Fruit fly (Drosophila melanogaster) whole organism, embryonic: ENCODE results near the gene Mlp84B.

Source experiments
- CG10267 ChIP-seq: fragments of 200-800 bp; sonication (Bioruptor generic); optimal IDR thresholded peaks from 2 replicates; lab custom pipeline; 2018; ENCODE audit warnings: missing biosample characterization, mild to moderate bottlenecking, missing genetic modification characterization, moderate library complexity
- CG11560 ChIP-seq: fragments of 200-800 bp; sonication (Bioruptor generic); IDR thresholded peaks from 3 replicates; pipeline ENCODE4 v1.3.6; 2022; ENCODE audit warnings: missing biosample characterization, missing genetic modification characterization
- CG11695 ChIP-seq: fragments of 200-800 bp; sonication (Bioruptor generic); IDR thresholded peaks from 3 replicates; pipeline ENCODE4 v1.3.6; 2022; ENCODE audit warnings: missing biosample characterization, missing genetic modification characterization
- CG12299 ChIP-seq: fragments of 200-800 bp; sonication (Bioruptor generic); optimal IDR thresholded peaks from 2 replicates; lab custom pipeline; 2018; ENCODE audit warnings: missing biosample characterization, mild to moderate bottlenecking, missing genetic modification characterization
- CG12769 ChIP-seq: fragments of 200-800 bp; sonication (Bioruptor generic); optimal IDR thresholded peaks from 2 replicates; lab custom pipeline; 2019; ENCODE audit warnings: missing biosample characterization, mild to moderate bottlenecking, missing genetic modification characterization, moderate library complexity
- CG13123 ChIP-seq: fragments of 200-800 bp; sonication (Bioruptor generic); optimal IDR thresholded peaks from 2 replicates; lab custom pipeline; 2016; ENCODE audit warnings: missing biosample characterization, missing genetic modification characterization
- CG14860 ChIP-seq: fragments of 200-800 bp; sonication (Bioruptor generic); IDR thresholded peaks from 3 replicates; pipeline ENCODE4 v1.3.6; 2022; ENCODE audit warnings: missing biosample characterization, missing genetic modification characterization; ENCODE audit not compliant: partially characterized antibody
- CG15073 ChIP-seq: fragments of 200-800 bp; sonication (Bioruptor generic); optimal IDR thresholded peaks from 2 replicates; lab custom pipeline; 2016; ENCODE audit warnings: missing biosample characterization, missing genetic modification characterization
- CG15479 ChIP-seq: fragments of 200-800 bp; sonication (Bioruptor generic); optimal IDR thresholded peaks from 3 replicates; lab custom pipeline; 2019; ENCODE audit warnings: missing biosample characterization, mild to moderate bottlenecking, missing genetic modification characterization, moderate library complexity
- CG15696 ChIP-seq: fragments of 200-800 bp; sonication (Bioruptor generic); optimal IDR thresholded peaks from 2 replicates; lab custom pipeline; 2019; ENCODE audit warnings: missing biosample characterization, mild to moderate bottlenecking, missing genetic modification characterization, moderate library complexity
- CG1647 ChIP-seq: fragments of 200-800 bp; sonication (Bioruptor generic); optimal IDR thresholded peaks from 3 replicates; lab custom pipeline; 2016; ENCODE audit warnings: missing biosample characterization, missing genetic modification characterization
- CG18476 ChIP-seq: fragments of 200-800 bp; sonication (Bioruptor generic); optimal IDR thresholded peaks from 2 replicates; lab custom pipeline; 2016; ENCODE audit warnings: missing biosample characterization, mild to moderate bottlenecking, missing genetic modification characterization
- CG2129 ChIP-seq: fragments of 200-800 bp; sonication (Bioruptor generic); IDR thresholded peaks from 2 replicates; pipeline ENCODE4 v1.3.6; 2022; ENCODE audit warnings: missing biosample characterization, missing genetic modification characterization; ENCODE audit not compliant: partially characterized antibody
- CG2199 ChIP-seq: fragments of 200-800 bp; sonication (Bioruptor generic); IDR thresholded peaks from 3 replicates; pipeline ENCODE4 v1.3.6; 2022; ENCODE audit warnings: missing biosample characterization, missing genetic modification characterization
- CG31441 ChIP-seq: fragments of 200-800 bp; sonication (Bioruptor generic); IDR thresholded peaks from 2 replicates; pipeline ENCODE4 v1.3.6; 2022; ENCODE audit warnings: missing biosample characterization, missing genetic modification characterization
- CG4360 ChIP-seq: fragments of 200-800 bp; sonication (Bioruptor generic); IDR thresholded peaks from 2 replicates; pipeline ENCODE4 v1.3.6; 2022; ENCODE audit warnings: missing biosample characterization, missing genetic modification characterization
- CG4404 ChIP-seq: fragments of 200-800 bp; sonication (Bioruptor generic); IDR thresholded peaks from 2 replicates; pipeline ENCODE4 v1.3.6; 2022; ENCODE audit warnings: missing biosample characterization, missing genetic modification characterization
- CG6654 ChIP-seq: fragments of 200-800 bp; sonication (Bioruptor generic); optimal IDR thresholded peaks from 2 replicates; lab custom pipeline; 2017; ENCODE audit warnings: missing biosample characterization, mild to moderate bottlenecking, missing genetic modification characterization
- CG7556 ChIP-seq: fragments of 200-800 bp; sonication (Bioruptor generic); optimal IDR thresholded peaks from 2 replicates; lab custom pipeline; 2017; ENCODE audit warnings: missing biosample characterization, mild to moderate bottlenecking, missing genetic modification characterization
- CG7839 ChIP-seq: fragments of 200-800 bp; sonication (Bioruptor generic); optimal IDR thresholded peaks from 3 replicates; lab custom pipeline; 2018; ENCODE audit warnings: missing biosample characterization, mild to moderate bottlenecking, missing genetic modification characterization, moderate library complexity
- CG8359 ChIP-seq: fragments of 200-800 bp; sonication (Bioruptor generic); optimal IDR thresholded peaks from 2 replicates; lab custom pipeline; 2017; ENCODE audit warnings: missing biosample characterization, mild to moderate bottlenecking, missing genetic modification characterization, borderline replicate concordance
- CrebB ChIP-seq: fragments of 200-800 bp; sonication (Bioruptor generic); optimal IDR thresholded peaks from 3 replicates; lab custom pipeline; 2018; ENCODE audit warnings: missing biosample characterization, mild to moderate bottlenecking, missing genetic modification characterization
- D19B ChIP-seq: fragments of 200-800 bp; sonication (Bioruptor generic); optimal IDR thresholded peaks from 2 replicates; lab custom pipeline; 2017; ENCODE audit warnings: missing biosample characterization, mild to moderate bottlenecking, missing genetic modification characterization
- Dfd ChIP-seq, 2 experiments: fragments of >200 bp; optimal IDR thresholded peaks; 2 replicates each; lab custom pipeline; 2017; ENCODE audit warnings: missing biosample characterization in 2 of 2, missing genetic modification characterization in 2 of 2
- Hr51 ChIP-seq, 2 experiments: fragments of 200-800 bp; sonication (Bioruptor generic); optimal IDR thresholded peaks; 2 replicates in 1 of 2; 3 replicates in 1 of 2; lab custom pipeline; 2016 to 2018; ENCODE audit warnings: missing biosample characterization in 2 of 2, missing genetic modification characterization in 2 of 2, mild to moderate bottlenecking in 1 of 2, moderate library complexity in 1 of 2
- Lhr ChIP-seq: fragments of 200-800 bp; sonication (Bioruptor generic); optimal IDR thresholded peaks from 3 replicates; lab custom pipeline; 2017; ENCODE audit warnings: mild to moderate bottlenecking, missing biosample characterization, missing genetic modification reagents, missing genetic modification characterization
- NC2β ChIP-seq: fragments of 200-800 bp; sonication (Bioruptor generic); optimal IDR thresholded peaks from 2 replicates; lab custom pipeline; 2016; ENCODE audit warnings: missing biosample characterization, missing genetic modification characterization
- NK7.1 ChIP-seq: fragments of 200-800 bp; sonication (Bioruptor generic); optimal IDR thresholded peaks from 3 replicates; lab custom pipeline; 2016; ENCODE audit warnings: missing biosample characterization, missing genetic modification characterization
- NfI ChIP-seq: fragments of 200-800 bp; sonication (Bioruptor generic); optimal IDR thresholded peaks from 3 replicates; lab custom pipeline; 2018; ENCODE audit warnings: missing biosample characterization, mild to moderate bottlenecking, missing genetic modification characterization, moderate library complexity
- Poxn ChIP-seq: fragments of 200-800 bp; sonication (Bioruptor generic); IDR thresholded peaks from 2 replicates; pipeline ENCODE4 v1.3.6; 2022; ENCODE audit warnings: missing biosample characterization, missing genetic modification characterization
- Spps ChIP-seq: fragments of 200-800 bp; sonication (Bioruptor generic); optimal IDR thresholded peaks from 2 replicates; lab custom pipeline; 2018; ENCODE audit warnings: missing biosample characterization, mild to moderate bottlenecking, missing genetic modification characterization
- Ssrp ChIP-seq: fragments of 200-800 bp; sonication (Bioruptor generic); optimal IDR thresholded peaks from 2 replicates; lab custom pipeline; 2018; ENCODE audit warnings: missing biosample characterization, mild to moderate bottlenecking, missing genetic modification characterization, moderate library complexity
- abd-A ChIP-seq: fragments of 200-800 bp; sonication (Bioruptor generic); optimal IDR thresholded peaks from 3 replicates; lab custom pipeline; 2019; ENCODE audit warnings: missing biosample characterization, mild to moderate bottlenecking, missing genetic modification characterization, moderate library complexity
- amos ChIP-seq: fragments of 200-800 bp; sonication (Bioruptor generic); IDR thresholded peaks from 2 replicates; pipeline ENCODE4 v1.3.6; 2022; ENCODE audit warnings: missing biosample characterization, missing genetic modification characterization; ENCODE audit not compliant: partially characterized antibody
- aop ChIP-seq: fragments of 200-800 bp; sonication (Bioruptor generic); IDR thresholded peaks from 2 replicates; pipeline ENCODE4 v1.3.6; 2022; ENCODE audit warnings: missing biosample characterization, missing genetic modification characterization
- btn ChIP-seq: fragments of 200-800 bp; sonication (Bioruptor generic); optimal IDR thresholded peaks from 2 replicates; lab custom pipeline; 2016; ENCODE audit warnings: missing biosample characterization, missing genetic modification characterization
- dan ChIP-seq: fragments of 200-800 bp; sonication (Bioruptor generic); IDR thresholded peaks from 2 replicates; pipeline ENCODE4 v1.3.6; 2022; ENCODE audit warnings: missing biosample characterization, missing genetic modification characterization
- gce ChIP-seq: fragments of 200-800 bp; sonication (Bioruptor generic); IDR thresholded peaks from 3 replicates; pipeline ENCODE4 v1.3.6; 2022; ENCODE audit warnings: missing biosample characterization, missing genetic modification characterization
- gcm ChIP-seq: fragments of 200-800 bp; sonication (Bioruptor generic); optimal IDR thresholded peaks from 2 replicates; lab custom pipeline; 2019; ENCODE audit warnings: missing biosample characterization, mild to moderate bottlenecking, missing genetic modification characterization, moderate library complexity
- hbn ChIP-seq: fragments of 200-800 bp; sonication (Bioruptor generic); IDR thresholded peaks from 2 replicates; pipeline ENCODE4 v1.3.6; 2022; ENCODE audit warnings: missing biosample characterization, missing genetic modification characterization; ENCODE audit not compliant: partially characterized antibody
- jing ChIP-seq: fragments of 200-800 bp; sonication (Bioruptor generic); optimal IDR thresholded peaks from 2 replicates; lab custom pipeline; 2018; ENCODE audit warnings: missing biosample characterization, mild to moderate bottlenecking, missing genetic modification characterization
- lola ChIP-seq, 3 experiments: fragments of >200 bp in 2 of 3; fragments of 200-800 bp in 1 of 3; sonication (Bioruptor generic) in 1 of 3; optimal IDR thresholded peaks; 2 replicates each; lab custom pipeline; 2017 to 2019; ENCODE audit warnings: missing biosample characterization in 3 of 3, missing genetic modification characterization in 3 of 3, mild to moderate bottlenecking in 1 of 3, moderate library complexity in 1 of 3
- peb ChIP-seq: fragments of 200-800 bp; sonication (Bioruptor generic); IDR thresholded peaks from 2 replicates; pipeline ENCODE4 v1.3.6; 2022; ENCODE audit warnings: missing biosample characterization, missing genetic modification characterization
- prd ChIP-seq, 3 experiments: fragments of >200 bp in 2 of 3; fragments of 200-800 bp in 1 of 3; sonication (Bioruptor generic) in 1 of 3; optimal IDR thresholded peaks in 2 of 3; IDR thresholded peaks in 1 of 3; 2 replicates in 2 of 3; 3 replicates in 1 of 3; pipeline versions ENCODE4 v1.3.6 to Lab custom; 2017 to 2022; ENCODE audit warnings: missing biosample characterization in 1 of 3, missing genetic modification characterization in 1 of 3
- run ChIP-seq: fragments of 200-800 bp; sonication (Bioruptor generic); optimal IDR thresholded peaks from 3 replicates; lab custom pipeline; 2018; ENCODE audit warnings: missing biosample characterization, mild to moderate bottlenecking, missing genetic modification characterization
- shn ChIP-seq: fragments of 200-800 bp; sonication (Bioruptor generic); optimal IDR thresholded peaks from 3 replicates; lab custom pipeline; 2016; ENCODE audit warnings: missing biosample characterization, missing genetic modification characterization
- slbo ChIP-seq: fragments of 200-800 bp; sonication (Bioruptor generic); IDR thresholded peaks from 2 replicates; pipeline ENCODE4 v1.3.6; 2022; ENCODE audit warnings: missing biosample characterization, missing genetic modification characterization
- slou ChIP-seq: fragments of 200-800 bp; sonication (Bioruptor generic); optimal IDR thresholded peaks from 3 replicates; lab custom pipeline; 2016; ENCODE audit warnings: missing biosample characterization, missing genetic modification characterization
- tna ChIP-seq: fragments of 200-800 bp; sonication (Bioruptor generic); IDR thresholded peaks from 2 replicates; pipeline ENCODE4 v1.3.6; 2022; ENCODE audit warnings: missing biosample characterization, missing genetic modification characterization; ENCODE audit not compliant: partially characterized antibody

The Mlp84B gene

DNA sequence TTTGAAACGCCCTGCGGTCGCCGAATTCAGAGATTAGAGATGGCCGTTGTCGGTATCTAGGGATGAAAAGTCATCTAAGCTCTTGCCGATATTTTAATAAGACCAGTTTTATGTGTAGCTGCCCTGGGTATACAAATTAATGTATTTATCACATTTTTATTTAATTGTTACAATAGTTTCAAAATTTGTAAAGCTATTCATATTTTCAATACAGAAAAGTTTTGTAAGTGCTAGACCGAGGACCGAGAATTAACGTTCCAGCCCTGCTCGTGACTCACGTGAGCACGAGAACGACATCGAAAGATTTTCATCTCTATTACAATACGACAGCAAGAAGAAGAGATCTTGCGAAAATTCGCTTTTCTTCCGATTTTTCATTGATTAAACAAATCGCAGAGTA lies 50.4 kb downstream of the Mlp84B start, which contains the start of the genes CG1105 and CG1965 (continued):
- TF ChIP-seq CG4360 (peak; percentile 58), Hr51 (GFP tag; optimal IDR thresholded peaks at IDR 0.05; lab: Kevin White, UChicago) (peak; percentile 94 to 96), peb (peak; percentile 90), CG2129 (GFP tag; lab: Robert Waterston, UW) (peak; percentile 100), CG4404 (GFP tag; lab: Robert Waterston, UW) (peak; percentile 97), CG7556 (peak; percentile 85), CG1647 (peak; percentile 95), CG7839 (peak; percentile 91), amos (peak; percentile 97), CG14860 (GFP tag; lab: Robert Waterston, UW) (peak; percentile 99), CG18476 (GFP tag; lab: Kevin White, UChicago) (peak; percentile 92), Poxn (GFP tag; lab: Robert Waterston, UW) (peak; percentile 81), NK7.1 (GFP tag; lab: Kevin White, UChicago) (peak; percentile 77), run (tag; lab: Kevin White, UChicago) (peak; percentile 82), tna (GFP tag; lab: Robert Waterston, UW) (peak; percentile 87), prd (optimal IDR thresholded peaks at IDR 0.05; lab: Kevin White, UChicago) (no peak), prd (GFP tag; IDR thresholded peaks at IDR 0.05; lab: Robert Waterston, UW) (peak; percentile 97), CG31441 (GFP tag; lab: Robert Waterston, UW) (peak; percentile 85), CG11695 (peak; percentile 85), abd-A (tag; lab: Kevin White, UChicago) (no peak), CG12299 (peak; percentile 88), shn (peak; percentile 94), Dfd (GFP tag; optimal IDR thresholded peaks at IDR 0.05; lab: Kevin White, UChicago) (peak in 1 of 2 experiments; percentile 90), slbo (GFP tag; lab: Robert Waterston, UW) (peak; percentile 97), CG11560 (tag; lab: Robert Waterston, UW) (peak; percentile 85), CG10267 (tag; lab: Kevin White, UChicago) (peak; percentile 90), CG8359 (GFP tag; lab: Kevin White, UChicago) (peak; percentile 71), CG15073 (GFP tag; lab: Kevin White, UChicago) (peak; percentile 51), hbn (GFP tag; lab: Robert Waterston, UW) (peak; percentile 99), gcm (GFP tag; lab: Kevin White, UChicago) (peak; percentile 85), CG15479 (GFP tag; lab: Kevin White, UChicago) (no peak), slou (GFP tag; lab: Kevin White, UChicago) (peak; percentile 91), D19B (GFP tag; lab: Kevin White, UChicago) (peak; percentile 66), Lhr (peak; percentile 93), CG13123 (GFP tag; lab: Kevin White, UChicago) (peak; percentile 88), CG15696 (tag; lab: Kevin White, UChicago) (peak; percentile 96), lola (GFP tag; optimal IDR thresholded peaks at IDR 0.05; lab: Kevin White, UChicago) (peak in 1 of 3 experiments; percentile 93), Spps (tag; lab: Kevin White, UChicago) (peak; percentile 87), CG6654 (GFP tag; lab: Kevin White, UChicago) (peak; percentile 63), CrebB (peak; percentile 86), Ssrp (tag; lab: Kevin White, UChicago) (peak; percentile 94), CG12769 (tag; lab: Kevin White, UChicago) (peak; percentile 91), gce (0 out of 3 replicates have a peak, but pooled peaks have one; percentile 58), aop (GFP tag; lab: Robert Waterston, UW) (peak; percentile 73), dan (peak; percentile 90), NfI (GFP tag; lab: Kevin White, UChicago) (peak; percentile 89), jing (GFP tag; lab: Kevin White, UChicago) (peak; percentile 78), btn (peak; percentile 70), NC2β (peak; percentile 92), CG2199 (peak; percentile 97)
